Fruit fly (Drosophila melanogaster) whole organism, embryonic: Measurements from ENCODE around the gene Jhbp3.

ENCODE experiments used
- B-H2 ChIP-seq: fragments of 200-800 bp; sonication (Bioruptor generic); optimal IDR thresholded peaks from 2 replicates; lab custom pipeline; 2018; ENCODE audit warnings: missing biosample characterization, mild to moderate bottlenecking, missing genetic modification characterization
- CG10431 ChIP-seq: fragments of 200-800 bp; sonication (Bioruptor generic); optimal IDR thresholded peaks from 3 replicates; lab custom pipeline; 2018; ENCODE audit warnings: missing biosample characterization, mild to moderate bottlenecking, missing genetic modification characterization
- CG11723 ChIP-seq: fragments of 200-800 bp; sonication (Bioruptor generic); optimal IDR thresholded peaks from 2 replicates; lab custom pipeline; 2017; ENCODE audit warnings: missing biosample characterization, mild to moderate bottlenecking, missing genetic modification characterization
- CG12769 ChIP-seq: fragments of 200-800 bp; sonication (Bioruptor generic); optimal IDR thresholded peaks from 2 replicates; lab custom pipeline; 2019; ENCODE audit warnings: missing biosample characterization, mild to moderate bottlenecking, missing genetic modification characterization, moderate library complexity
- CG13775 ChIP-seq: fragments of 200-800 bp; sonication (Bioruptor generic); optimal IDR thresholded peaks from 3 replicates; lab custom pipeline; 2017; ENCODE audit warnings: missing biosample characterization, mild to moderate bottlenecking, missing genetic modification characterization
- CG13894 ChIP-seq: fragments of 200-800 bp; sonication (Bioruptor generic); optimal IDR thresholded peaks from 3 replicates; lab custom pipeline; 2018; ENCODE audit warnings: missing biosample characterization, mild to moderate bottlenecking, missing genetic modification characterization, moderate library complexity
- CG14441 ChIP-seq: fragments of 200-800 bp; sonication (Bioruptor generic); IDR thresholded peaks from 2 replicates; pipeline ENCODE4 v1.3.6; 2022; ENCODE audit warnings: missing biosample characterization, missing genetic modification characterization
- CG1602 ChIP-seq: fragments of 200-800 bp; sonication (Bioruptor generic); optimal IDR thresholded peaks from 3 replicates; lab custom pipeline; 2016; ENCODE audit warnings: missing biosample characterization, missing genetic modification characterization
- CG16863 ChIP-seq: fragments of 200-800 bp; sonication (Bioruptor generic); optimal IDR thresholded peaks from 3 replicates; lab custom pipeline; 2016; ENCODE audit warnings: missing biosample characterization, missing genetic modification characterization
- CG17359 ChIP-seq: fragments of 200-800 bp; sonication (Bioruptor generic); optimal IDR thresholded peaks from 3 replicates; lab custom pipeline; 2018; ENCODE audit warnings: missing biosample characterization, mild to moderate bottlenecking, missing genetic modification characterization, moderate library complexity
- CG17802 ChIP-seq: fragments of 200-800 bp; sonication (Bioruptor generic); optimal IDR thresholded peaks from 2 replicates; lab custom pipeline; 2018; ENCODE audit warnings: missing biosample characterization, mild to moderate bottlenecking, missing genetic modification characterization, moderate library complexity
- CG2875 ChIP-seq: fragments of 200-800 bp; sonication (Bioruptor generic); optimal IDR thresholded peaks from 2 replicates; lab custom pipeline; 2017; ENCODE audit warnings: missing biosample characterization, mild to moderate bottlenecking, missing genetic modification characterization, missing genetic modification reagents
- CG3163 ChIP-seq: fragments of 200-800 bp; sonication (Bioruptor generic); optimal IDR thresholded peaks from 3 replicates; lab custom pipeline; 2016; ENCODE audit warnings: missing biosample characterization, missing genetic modification characterization
- CG32532 ChIP-seq: fragments of 200-800 bp; sonication (Bioruptor generic); IDR thresholded peaks from 2 replicates; pipeline ENCODE4 v1.3.6; 2022; ENCODE audit warnings: missing biosample characterization, missing genetic modification characterization
- CG3838 ChIP-seq: fragments of 200-800 bp; sonication (Bioruptor generic); optimal IDR thresholded peaks from 3 replicates; lab custom pipeline; 2016; ENCODE audit warnings: missing biosample characterization, missing genetic modification characterization
- CG3847 ChIP-seq: fragments of 200-800 bp; sonication (Bioruptor generic); IDR thresholded peaks from 2 replicates; pipeline ENCODE4 v1.3.6; 2022; ENCODE audit warnings: missing biosample characterization, missing genetic modification characterization
- CG4282 ChIP-seq: fragments of 200-800 bp; sonication (Bioruptor generic); optimal IDR thresholded peaks from 2 replicates; lab custom pipeline; 2016; ENCODE audit warnings: missing biosample characterization, missing genetic modification characterization
- CG4360 ChIP-seq: fragments of 200-800 bp; sonication (Bioruptor generic); IDR thresholded peaks from 2 replicates; pipeline ENCODE4 v1.3.6; 2022; ENCODE audit warnings: missing biosample characterization, missing genetic modification characterization
- CG7556 ChIP-seq: fragments of 200-800 bp; sonication (Bioruptor generic); optimal IDR thresholded peaks from 2 replicates; lab custom pipeline; 2017; ENCODE audit warnings: missing biosample characterization, mild to moderate bottlenecking, missing genetic modification characterization
- CG7786 ChIP-seq: fragments of 200-800 bp; sonication (Bioruptor generic); optimal IDR thresholded peaks from 2 replicates; lab custom pipeline; 2016; ENCODE audit warnings: missing biosample characterization, missing genetic modification characterization
- CkIIα-i1 ChIP-seq: fragments of 200-800 bp; sonication (Bioruptor generic); IDR thresholded peaks from 2 replicates; pipeline ENCODE4 v1.3.6; 2022; ENCODE audit warnings: missing biosample characterization, missing genetic modification characterization
- Dip3 ChIP-seq: fragments of 200-800 bp; sonication (Bioruptor generic); optimal IDR thresholded peaks from 3 replicates; lab custom pipeline; 2016; ENCODE audit warnings: missing biosample characterization, missing genetic modification characterization
- Dll ChIP-seq: fragments of 200-800 bp; sonication (Bioruptor generic); IDR thresholded peaks from 4 replicates; pipeline ENCODE4 v1.3.6; 2022; ENCODE audit warnings: missing biosample characterization, missing genetic modification characterization; ENCODE audit not compliant: partially characterized antibody
- E2f1 ChIP-seq: fragments of 200-800 bp; sonication (Bioruptor generic); IDR thresholded peaks from 2 replicates; pipeline ENCODE4 v1.3.6; 2022; ENCODE audit warnings: missing biosample characterization, missing genetic modification characterization
- Eip74EF ChIP-seq, 2 experiments: fragments of 200-800 bp in 1 of 2; fragments of >200 bp in 1 of 2; sonication (Bioruptor generic) in 1 of 2; optimal IDR thresholded peaks; 2 replicates each; lab custom pipeline; 2017 to 2019; ENCODE audit warnings: missing biosample characterization in 2 of 2, missing genetic modification characterization in 2 of 2, mild to moderate bottlenecking in 1 of 2, moderate library complexity in 1 of 2
- Ets65A ChIP-seq: fragments of 200-800 bp; sonication (Bioruptor generic); peaks from one replicate; lab custom pipeline; 2016; ENCODE audit warnings: missing biosample characterization, missing genetic modification characterization
- Fer2 ChIP-seq: fragments of 200-800 bp; sonication (Bioruptor generic); optimal IDR thresholded peaks from 2 replicates; lab custom pipeline; 2018; ENCODE audit warnings: missing biosample characterization, mild to moderate bottlenecking, missing genetic modification characterization, moderate library complexity
- Fer3 ChIP-seq: fragments of 200-800 bp; sonication (Bioruptor generic); optimal IDR thresholded peaks from 2 replicates; lab custom pipeline; 2018; ENCODE audit warnings: missing biosample characterization, mild to moderate bottlenecking, missing genetic modification characterization, moderate library complexity
- GATAe ChIP-seq: fragments of 200-800 bp; sonication (Bioruptor generic); conservative IDR thresholded peaks from 2 replicates; pipeline ENCODE4 v1.3.6; 2022; ENCODE audit warnings: missing biosample characterization, missing genetic modification characterization
- Hey ChIP-seq: fragments of 200-800 bp; sonication (Bioruptor generic); optimal IDR thresholded peaks from 3 replicates; lab custom pipeline; 2018; ENCODE audit warnings: missing biosample characterization, mild to moderate bottlenecking, missing genetic modification characterization
- Hmr ChIP-seq: fragments of 200-800 bp; sonication (Bioruptor generic); optimal IDR thresholded peaks from 3 replicates; lab custom pipeline; 2017; ENCODE audit warnings: mild to moderate bottlenecking, missing biosample characterization, missing genetic modification reagents, missing genetic modification characterization
- Hr51 ChIP-seq, 2 experiments: fragments of 200-800 bp; sonication (Bioruptor generic); optimal IDR thresholded peaks; 2 replicates in 1 of 2; 3 replicates in 1 of 2; lab custom pipeline; 2016 to 2018; ENCODE audit warnings: missing biosample characterization in 2 of 2, missing genetic modification characterization in 2 of 2, mild to moderate bottlenecking in 1 of 2, moderate library complexity in 1 of 2
- MESR4 ChIP-seq: fragments of 200-800 bp; sonication (Bioruptor generic); optimal IDR thresholded peaks from 2 replicates; lab custom pipeline; 2018; ENCODE audit warnings: missing biosample characterization, mild to moderate bottlenecking, missing genetic modification characterization, moderate library complexity
- Nf-YC ChIP-seq: fragments of 200-800 bp; optimal IDR thresholded peaks from 3 replicates; lab custom pipeline; 2019; ENCODE audit warnings: missing biosample characterization, mild to moderate bottlenecking, missing genetic modification characterization, moderate library complexity
- PHDP ChIP-seq: fragments of 200-800 bp; sonication (Bioruptor generic); optimal IDR thresholded peaks from 3 replicates; lab custom pipeline; 2018; ENCODE audit warnings: missing biosample characterization, mild to moderate bottlenecking, missing genetic modification characterization, moderate library complexity
- Usf ChIP-seq: fragments of 200-800 bp; sonication (Bioruptor generic); optimal IDR thresholded peaks from 2 replicates; lab custom pipeline; 2017; ENCODE audit warnings: missing genotype, missing biosample characterization, missing genetic modification characterization
- Vsx1 ChIP-seq: fragments of 200-800 bp; sonication (Bioruptor generic); optimal IDR thresholded peaks from 2 replicates; lab custom pipeline; 2017; ENCODE audit warnings: missing biosample characterization, mild to moderate bottlenecking, missing genetic modification characterization, missing genetic modification reagents
- bbx ChIP-seq: fragments of 200-800 bp; sonication (Bioruptor generic); IDR thresholded peaks from 2 replicates; pipeline ENCODE4 v1.3.6; 2022; ENCODE audit warnings: missing biosample characterization, missing genetic modification characterization; ENCODE audit not compliant: partially characterized antibody
- chinmo ChIP-seq: fragments of 200-800 bp; sonication (Bioruptor generic); IDR thresholded peaks from 4 replicates; pipeline ENCODE4 v1.3.6; 2022; ENCODE audit warnings: missing biosample characterization, missing genetic modification characterization; ENCODE audit not compliant: partially characterized antibody
- dmrt11E ChIP-seq: fragments of 200-800 bp; sonication (Bioruptor generic); optimal IDR thresholded peaks from 3 replicates; lab custom pipeline; 2018; ENCODE audit warnings: missing biosample characterization, mild to moderate bottlenecking, missing genetic modification characterization, moderate library complexity
- gce ChIP-seq: fragments of 200-800 bp; sonication (Bioruptor generic); IDR thresholded peaks from 3 replicates; pipeline ENCODE4 v1.3.6; 2022; ENCODE audit warnings: missing biosample characterization, missing genetic modification characterization
- gt ChIP-seq: fragments of 200-800 bp; sonication (Bioruptor generic); IDR thresholded peaks from 2 replicates; pipeline ENCODE4 v1.3.6; 2022; ENCODE audit warnings: missing biosample characterization, missing genetic modification characterization
- lab ChIP-seq: fragments of 200-800 bp; sonication (Bioruptor generic); optimal IDR thresholded peaks from 3 replicates; lab custom pipeline; 2017; ENCODE audit warnings: missing biosample characterization, missing genetic modification characterization, mild to moderate bottlenecking, moderate library complexity, missing genetic modification reagents
- p53 ChIP-seq: fragments of 200-800 bp; sonication (Bioruptor generic); optimal IDR thresholded peaks from 2 replicates; lab custom pipeline; 2016; ENCODE audit warnings: missing biosample characterization, missing genetic modification characterization
- pzg ChIP-seq: fragments of 200-800 bp; sonication (Bioruptor generic); optimal IDR thresholded peaks from 3 replicates; lab custom pipeline; 2018; ENCODE audit warnings: missing biosample characterization, mild to moderate bottlenecking, missing genetic modification characterization, moderate library complexity
- slou ChIP-seq: fragments of 200-800 bp; sonication (Bioruptor generic); optimal IDR thresholded peaks from 3 replicates; lab custom pipeline; 2016; ENCODE audit warnings: missing biosample characterization, missing genetic modification characterization
- slp2 ChIP-seq: fragments of 200-800 bp; sonication (Bioruptor generic); optimal IDR thresholded peaks from 2 replicates; lab custom pipeline; 2016; ENCODE audit warnings: missing biosample characterization, missing genetic modification characterization
- toy ChIP-seq: fragments of 200-800 bp; sonication (Bioruptor generic); IDR thresholded peaks from 2 replicates; pipeline ENCODE4 v1.3.6; 2022; ENCODE audit warnings: missing biosample characterization, missing genetic modification characterization
- vfl ChIP-seq: fragments of 200-800 bp; sonication (Bioruptor generic); optimal IDR thresholded peaks from 2 replicates; lab custom pipeline; 2016; ENCODE audit warnings: missing biosample characterization, missing genetic modification characterization
- zfh1 ChIP-seq: fragments of 200-800 bp; sonication (Bioruptor generic); IDR thresholded peaks from 3 replicates; pipeline ENCODE4 v1.3.6; 2022; ENCODE audit warnings: missing biosample characterization, missing genetic modification characterization

Jhbp3 gene

dm6 chr3R:4912130-4912549 lies 42.9 kb downstream of the Jhbp3 start (continued):
- TF ChIP-seq lab (GFP tag; lab: Kevin White, UChicago) (peak; percentile 91), CG3163 (GFP tag; lab: Kevin White, UChicago) (peak; percentile 51), CG3847 (GFP tag; lab: Robert Waterston, UW) (peak; percentile 62), pzg (peak; percentile 7), Nf-YC (peak; percentile 55), Fer3 (tag; lab: Kevin White, UChicago) (peak; percentile 73), p53 (GFP tag; lab: Kevin White, UChicago) (peak; percentile 56), CG2875 (GFP tag; lab: Kevin White, UChicago) (peak; percentile 14), CG16863 (peak; percentile 22), gce (GFP tag; lab: Robert Waterston, UW) (0 out of 3 replicates have a peak, but pooled peaks have one; percentile 25), bbx (GFP tag; lab: Robert Waterston, UW) (no peak), slou (peak; percentile 0), CG4282 (no peak), Hmr (peak; percentile 78), Hey (peak; percentile 51), CG14441 (peak; percentile 68; the same call in 1 of the 2 replicates), Fer2 (tag; lab: Kevin White, UChicago) (peak; percentile 51), CG13775 (GFP tag; lab: Kevin White, UChicago) (peak; percentile 25), MESR4 (peak; percentile 4), chinmo (GFP tag; lab: Robert Waterston, UW) (0 out of 4 replicates have a peak, but pooled peaks have one; percentile 64), Hr51 (GFP tag; optimal IDR thresholded peaks at IDR 0.05; lab: Kevin White, UChicago) (peak; percentile 28 to 70), B-H2 (GFP tag; lab: Kevin White, UChicago) (peak; percentile 70), toy (peak; percentile 39; the same call in 1 of the 2 replicates), CG11723 (GFP tag; lab: Kevin White, UChicago) (peak; percentile 26), Dip3 (GFP tag; lab: Kevin White, UChicago) (peak; percentile 65), CG32532 (GFP tag; lab: Robert Waterston, UW) (peak; percentile 81), CG4360 (GFP tag; lab: Robert Waterston, UW) (peak; percentile 54), CG12769 (tag; lab: Kevin White, UChicago) (peak; percentile 94), Eip74EF (GFP tag; optimal IDR thresholded peaks at IDR 0.05; lab: Kevin White, UChicago) (peak in 1 of 2 experiments; percentile 52), Dll (GFP tag; lab: Robert Waterston, UW) (no peak), CG17802 (peak; percentile 15), slp2 (peak; percentile 27), CG17359 (tag; lab: Kevin White, UChicago) (peak; percentile 64), dmrt11E (peak; percentile 43), CG10431 (GFP tag; lab: Kevin White, UChicago) (peak; percentile 21), CG7556 (peak; percentile 50), Vsx1 (GFP tag; lab: Kevin White, UChicago) (peak; percentile 49), CG13894 (tag; lab: Kevin White, UChicago) (peak; percentile 66), PHDP (tag; lab: Kevin White, UChicago) (peak; percentile 67), Ets65A (GFP tag; lab: Kevin White, UChicago) (no peak), Usf (GFP tag; lab: Kevin White, UChicago) (peak; percentile 39), E2f1 (peak; percentile 59), CG3838 (GFP tag; lab: Kevin White, UChicago) (no peak), CG1602 (GFP tag; lab: Kevin White, UChicago) (peak; percentile 38), zfh1 (GFP tag; lab: Robert Waterston, UW) (peak; percentile 81), CG7786 (GFP tag; lab: Kevin White, UChicago) (peak; percentile 64), GATAe (GFP tag; lab: Robert Waterston, UW) (peak; percentile 98), gt (GFP tag; lab: Robert Waterston, UW) (no peak), CkIIα-i1 (GFP tag; lab: Robert Waterston, UW) (no peak), vfl (GFP tag; lab: Kevin White, UChicago) (peak; percentile 37)
